Fruit fly (Drosophila melanogaster): ENCODE measurements around the gene CG5199.

CG5199 gene

DNA sequence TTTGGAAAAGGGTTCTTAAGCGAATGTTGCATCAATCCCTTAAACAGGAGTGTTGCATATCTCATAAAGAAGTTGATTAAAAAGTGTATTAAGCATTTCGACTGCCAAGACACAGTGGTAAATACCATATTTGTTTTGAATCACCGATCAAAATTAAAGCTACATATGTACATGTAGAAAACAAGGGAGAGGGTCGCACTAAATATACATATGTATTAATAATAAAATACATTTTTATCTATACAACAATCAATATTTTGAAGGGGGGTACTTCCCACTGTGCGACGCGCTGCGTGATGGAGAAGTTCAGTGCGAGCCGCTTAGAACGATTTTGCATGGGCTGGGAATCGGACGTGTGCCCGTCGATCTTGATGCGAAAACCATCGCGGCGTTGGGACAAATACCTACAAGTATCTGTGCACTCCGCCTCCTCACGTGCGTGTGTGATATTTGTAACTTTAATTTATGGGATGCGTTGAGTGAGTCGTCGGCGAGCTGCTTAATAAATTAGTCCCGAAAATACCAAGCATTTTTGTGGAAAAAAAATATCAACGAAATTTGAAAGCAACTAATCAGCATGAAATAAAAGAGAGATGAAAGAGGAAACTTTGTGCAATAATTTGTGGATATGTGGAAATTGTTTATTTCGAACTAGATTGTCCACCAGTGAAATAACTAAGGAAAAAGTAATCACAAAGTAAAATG, 7.7 kb downstream of the CG5199 start (continued):
- TF ChIP-seq Hsf (GFP tag; optimal IDR thresholded peaks at IDR 0.05) (peak; percentile 58), fd102C (GFP tag; optimal IDR thresholded peaks at IDR 0.05) (no peak), CG10431 (GFP tag; optimal IDR thresholded peaks at IDR 0.05) (no peak), CG4328 (GFP tag; optimal IDR thresholded peaks at IDR 0.05) (peak; percentile 50), dpn (GFP tag; optimal IDR thresholded peaks at IDR 0.05) (peak; percentile 24 to 89), CG10147 (GFP tag; optimal IDR thresholded peaks at IDR 0.05) (peak; percentile 78), CG2875 (GFP tag; optimal IDR thresholded peaks at IDR 0.05) (peak; percentile 83), CG16863 (GFP tag; optimal IDR thresholded peaks at IDR 0.05) (no peak), Bdp1 (GFP tag; optimal IDR thresholded peaks at IDR 0.05) (peak; percentile 27), twi (tag; optimal IDR thresholded peaks at IDR 0.05) (peak; percentile 51), MESR4 (GFP tag; optimal IDR thresholded peaks at IDR 0.05) (peak; percentile 14), mld (GFP tag; IDR thresholded peaks at IDR 0.05; ENCODE audit: partially characterized antibody) (no peak), CG4730 (GFP tag; IDR thresholded peaks at IDR 0.05) (peak; percentile 84), CG12942 (GFP tag; optimal IDR thresholded peaks at IDR 0.05) (peak; percentile 68), CG6689 (GFP tag; IDR thresholded peaks at IDR 0.05) (peak; percentile 91), ara (GFP tag; IDR thresholded peaks at IDR 0.05) (peak; percentile 90), inv (GFP tag; IDR thresholded peaks at IDR 0.05; ENCODE audit: partially characterized antibody) (no peak), gsb-n (tag; optimal IDR thresholded peaks at IDR 0.05) (peak; percentile 74), CG34224 (GFP tag; IDR thresholded peaks at IDR 0.05; ENCODE audit: partially characterized antibody) (no peak), hbn (GFP tag; IDR thresholded peaks at IDR 0.05; ENCODE audit: partially characterized antibody) (no peak), shn (GFP tag; optimal IDR thresholded peaks at IDR 0.05) (no peak), CG31365 (tag; optimal IDR thresholded peaks at IDR 0.05) (peak; percentile 53), yki (optimal IDR thresholded peaks at IDR 0.05) (no peak), CG1832 (GFP tag; optimal IDR thresholded peaks at IDR 0.05) (no peak), CG8765 (GFP tag; IDR thresholded peaks at IDR 0.05) (peak; percentile 77; the same call in 1 of the 2 replicates), cas (GFP tag; IDR thresholded peaks at IDR 0.05) (peak; percentile 73), Gug (GFP tag; IDR thresholded peaks at IDR 0.05) (peak; percentile 82), Taf1 (GFP tag; IDR thresholded peaks at IDR 0.05) (peak; percentile 82), CG6654 (GFP tag; optimal IDR thresholded peaks at IDR 0.05) (peak; percentile 67), CG10959 (GFP tag; IDR thresholded peaks at IDR 0.05) (peak; percentile 84), Camta (GFP tag; optimal IDR thresholded peaks at IDR 0.05) (peak; percentile 40), Opbp (GFP tag; IDR thresholded peaks at IDR 0.05; ENCODE audit: partially characterized antibody) (no peak), CG11085 (GFP tag; IDR thresholded peaks at IDR 0.05) (peak; percentile 73), NC2α (GFP tag; optimal IDR thresholded peaks at IDR 0.05) (no peak), CG42726 (GFP tag; IDR thresholded peaks at IDR 0.05; ENCODE audit: partially characterized antibody) (no peak), CrebB (tag; optimal IDR thresholded peaks at IDR 0.05) (peak; percentile 69), CG16779 (GFP tag; IDR thresholded peaks at IDR 0.05) (peak; percentile 61; the same call in 1 of the 2 replicates), D19B (GFP tag; optimal IDR thresholded peaks at IDR 0.05) (peak; percentile 54), CG11560 (tag; IDR thresholded peaks at IDR 0.05) (0 out of 3 replicates have a peak, but pooled peaks have one; percentile 48), CG1233 (GFP tag; optimal IDR thresholded peaks at IDR 0.05) (peak; percentile 86), CG11723 (GFP tag; optimal IDR thresholded peaks at IDR 0.05) (peak; percentile 54), az2 (GFP tag; optimal IDR thresholded peaks at IDR 0.05) (peak; percentile 83), CG6813 (GFP tag; optimal IDR thresholded peaks at IDR 0.05) (peak; percentile 85), CG17829 (tag; optimal IDR thresholded peaks at IDR 0.05) (peak; percentile 85), ftz-f1 (GFP tag; optimal IDR thresholded peaks at IDR 0.05) (peak; percentile 3), dmrt11E (tag; optimal IDR thresholded peaks at IDR 0.05) (peak; percentile 75), CG2116 (GFP tag; optimal IDR thresholded peaks at IDR 0.05) (peak; percentile 52), vvl (GFP tag; IDR thresholded peaks at IDR 0.05) (peak; percentile 96), CG6791 (GFP tag; IDR thresholded peaks at IDR 0.05; ENCODE audit: partially characterized antibody) (peak; percentile 63)
